Fruit fly (Drosophila melanogaster) whole organism, pupa: ENCODE results near the gene Rbcn-3B.
A peak's percentile ranks its signal among the peaks of the same experiment; 100 is the strongest.

Source experiments
- CG10348 ChIP-seq: fragments of 200-800 bp; sonication (Bioruptor generic); IDR thresholded peaks from 2 replicates; pipeline ENCODE4 v1.3.6; 2022; ENCODE audit warnings: missing biosample characterization, missing genetic modification characterization
- CG12605 ChIP-seq: fragments of 200-800 bp; sonication (Bioruptor generic); IDR thresholded peaks from 2 replicates; pipeline ENCODE4 v1.3.6; 2022; ENCODE audit warnings: missing biosample characterization, missing genetic modification characterization
- CG13204 ChIP-seq: fragments of 200-800 bp; sonication (Bioruptor generic); optimal IDR thresholded peaks from 2 replicates; lab custom pipeline; 2018; ENCODE audit warnings: missing biosample characterization, mild to moderate bottlenecking, missing genetic modification characterization, moderate library complexity
- CG14655 ChIP-seq: fragments of 200-800 bp; sonication (Bioruptor generic); optimal IDR thresholded peaks from 3 replicates; lab custom pipeline; 2017; ENCODE audit warnings: mild to moderate bottlenecking, missing biosample characterization, missing genetic modification reagents, missing genetic modification characterization
- CG15710 ChIP-seq: fragments of 200-800 bp; sonication (Bioruptor generic); optimal IDR thresholded peaks from 2 replicates; lab custom pipeline; 2018; ENCODE audit warnings: missing biosample characterization, mild to moderate bottlenecking, missing genetic modification characterization, moderate library complexity
- CG17806 ChIP-seq: fragments of 200-800 bp; sonication (Bioruptor generic); optimal IDR thresholded peaks from 2 replicates; lab custom pipeline; 2018; ENCODE audit warnings: missing biosample characterization, mild to moderate bottlenecking, missing genetic modification characterization, moderate library complexity
- CG32121 ChIP-seq: fragments of 200-800 bp; sonication (Bioruptor generic); IDR thresholded peaks from 2 replicates; pipeline ENCODE4 v1.3.6; 2022; ENCODE audit warnings: missing biosample characterization, missing genetic modification characterization
- CG34367 ChIP-seq: fragments of 200-800 bp; sonication (Bioruptor generic); optimal IDR thresholded peaks from 2 replicates; lab custom pipeline; 2018; ENCODE audit warnings: missing biosample characterization, mild to moderate bottlenecking, missing genetic modification characterization
- CG4496 ChIP-seq: fragments of 200-800 bp; sonication (Bioruptor generic); IDR thresholded peaks from 3 replicates; pipeline ENCODE4 v1.3.6; 2022; ENCODE audit warnings: missing biosample characterization, missing genetic modification characterization
- CG8159 ChIP-seq: fragments of 200-800 bp; sonication (Bioruptor generic); optimal IDR thresholded peaks from 3 replicates; lab custom pipeline; 2018; ENCODE audit warnings: missing biosample characterization, mild to moderate bottlenecking, missing genetic modification characterization, moderate library complexity
- CG8301 ChIP-seq: fragments of 200-800 bp; sonication (Bioruptor generic); optimal IDR thresholded peaks from 2 replicates; lab custom pipeline; 2018; ENCODE audit warnings: missing biosample characterization, mild to moderate bottlenecking, missing genetic modification characterization
- CG9948 ChIP-seq: fragments of 200-800 bp; sonication (Bioruptor generic); optimal IDR thresholded peaks from 2 replicates; lab custom pipeline; 2018; ENCODE audit warnings: missing biosample characterization, mild to moderate bottlenecking, missing genetic modification characterization, moderate library complexity
- D1 ChIP-seq: fragments of 200-800 bp; sonication (Bioruptor generic); optimal IDR thresholded peaks from 2 replicates; lab custom pipeline; 2018; ENCODE audit warnings: missing biosample characterization, mild to moderate bottlenecking, missing genetic modification characterization, moderate library complexity
- EcR ChIP-seq: fragments of 200-800 bp; sonication (Bioruptor generic); optimal IDR thresholded peaks from 3 replicates; lab custom pipeline; 2019; ENCODE audit warnings: missing biosample characterization, missing genetic modification characterization, mild to moderate bottlenecking, moderate library complexity, missing genetic modification reagents
- Ets98B ChIP-seq: fragments of 200-800 bp; sonication (Bioruptor generic); IDR thresholded peaks from 2 replicates; pipeline ENCODE4 v1.3.6; 2022; ENCODE audit warnings: missing biosample characterization, missing genetic modification characterization
- Pif1A ChIP-seq: fragments of 200-800 bp; sonication (Bioruptor generic); optimal IDR thresholded peaks from 3 replicates; lab custom pipeline; 2016; ENCODE audit warnings: missing biosample characterization, missing genetic modification characterization
- Pif1B ChIP-seq: fragments of 200-800 bp; sonication (Bioruptor generic); optimal IDR thresholded peaks from 3 replicates; lab custom pipeline; 2016; ENCODE audit warnings: missing biosample characterization, missing genetic modification characterization
- Snoo ChIP-seq: fragments of 200-800 bp; sonication (Bioruptor generic); optimal IDR thresholded peaks from 3 replicates; lab custom pipeline; 2017; ENCODE audit warnings: missing biosample characterization, mild to moderate bottlenecking, missing genetic modification characterization, inconsistent platforms
- fd96Ca ChIP-seq: fragments of 200-800 bp; sonication (Bioruptor generic); IDR thresholded peaks from 3 replicates; pipeline ENCODE4 v1.3.6; 2022; ENCODE audit warnings: missing biosample characterization, missing genetic modification characterization
- gl ChIP-seq: fragments of 200-800 bp; sonication (Bioruptor generic); optimal IDR thresholded peaks from 2 replicates; lab custom pipeline; 2018; ENCODE audit warnings: missing biosample characterization, mild to moderate bottlenecking, missing genetic modification characterization
- rn ChIP-seq: fragments of 200-800 bp; sonication (Bioruptor generic); IDR thresholded peaks from 2 replicates; pipeline ENCODE4 v1.3.6; 2022; ENCODE audit warnings: missing biosample characterization, missing genetic modification characterization

Rbcn-3B gene

dm6 chrX:1877107-1877736 lies 31.5 kb upstream of the Rbcn-3B start, which contains the start of the genes CG14817 and CG14805:
TSS of gene CG14817 (minus strand) at chrX:1877270.
TSS of gene CG14805 (plus strand) at chrX:1877317.
- TF ChIP-seq Pif1A (GFP tag; lab: Kevin White, UChicago) (no peak), Pif1B (no peak), fd96Ca (GFP tag; lab: Robert Waterston, UW) (no peak), CG4496 (peak; percentile 76), Ets98B (GFP tag; lab: Robert Waterston, UW) (peak; percentile 8; the same call in 1 of the 2 replicates), CG10348 (GFP tag; lab: Robert Waterston, UW) (no peak), gl (tag; lab: Kevin White, UChicago) (peak; percentile 54), D1 (tag; lab: Kevin White, UChicago) (no peak), CG32121 (GFP tag; lab: Robert Waterston, UW) (no peak), EcR (GFP tag; lab: Kevin White, UChicago) (peak; percentile 62), CG13204 (no peak), CG12605 (GFP tag; lab: Robert Waterston, UW) (no peak), CG8159 (tag; lab: Kevin White, UChicago) (no peak), CG8301 (tag; lab: Kevin White, UChicago) (no peak), CG14655 (GFP tag; lab: Kevin White, UChicago) (no peak), Snoo (tag; lab: Kevin White, UChicago) (peak; percentile 82), CG34367 (peak; percentile 58), rn (GFP tag; lab: Robert Waterston, UW) (no peak), CG9948 (tag; lab: Kevin White, UChicago) (no peak), CG15710 (tag; lab: Kevin White, UChicago) (peak; percentile 34), CG17806 (tag; lab: Kevin White, UChicago) (peak; percentile 4)
- TF ChIP-seq, all 21 proteins: peak for 8

- TF ChIP-seq CG8159 (tag; lab: Kevin White, UChicago) (peak; percentile 39), fd96Ca (GFP tag; lab: Robert Waterston, UW) (peak; percentile 71), Pif1B (no peak), D1 (tag; lab: Kevin White, UChicago) (no peak), CG8301 (tag; lab: Kevin White, UChicago) (peak; percentile 43), rn (GFP tag; lab: Robert Waterston, UW) (peak; percentile 38; the same call in 1 of the 2 replicates), CG9948 (tag; lab: Kevin White, UChicago) (peak; percentile 30), CG4496 (peak; percentile 44; the same call in 1 of the 3 replicates), CG34367 (peak; percentile 36), CG12605 (GFP tag; lab: Robert Waterston, UW) (0 out of 2 replicates have a peak, but pooled peaks have one; percentile 24), CG32121 (GFP tag; lab: Robert Waterston, UW) (no peak), EcR (GFP tag; lab: Kevin White, UChicago) (no peak), gl (tag; lab: Kevin White, UChicago) (no peak), CG17806 (tag; lab: Kevin White, UChicago) (peak; percentile 33), CG14655 (GFP tag; lab: Kevin White, UChicago) (no peak), CG10348 (GFP tag; lab: Robert Waterston, UW) (no peak), Ets98B (GFP tag; lab: Robert Waterston, UW) (peak; percentile 17; the same call in 1 of the 2 replicates), Pif1A (GFP tag; lab: Kevin White, UChicago) (no peak), CG13204 (no peak), Snoo (tag; lab: Kevin White, UChicago) (peak; percentile 49), CG15710 (tag; lab: Kevin White, UChicago) (peak; percentile 46)
Observed at dm6 chrX:1879606-1880110, 29.1 kb upstream of the Rbcn-3B start, which contains the start of gene CG14818. TSS of gene CG14818 (minus strand) at chrX:1879774.

dm6 chrX:1880139-1880556 lies 28.6 kb upstream of the Rbcn-3B start, which contains the start of gene Coa8:
TSS of gene Coa8 (plus strand) at chrX:1880282.
- TF ChIP-seq CG8301 (tag; lab: Kevin White, UChicago) (no peak), CG4496 (peak; percentile 67; the same call in 2 of the 3 replicates), Ets98B (GFP tag; lab: Robert Waterston, UW) (peak; percentile 35), fd96Ca (GFP tag; lab: Robert Waterston, UW) (peak; percentile 51; the same call in 2 of the 3 replicates), D1 (tag; lab: Kevin White, UChicago) (no peak), EcR (GFP tag; lab: Kevin White, UChicago) (no peak), CG13204 (no peak), CG17806 (tag; lab: Kevin White, UChicago) (no peak), Pif1B (no peak), CG10348 (GFP tag; lab: Robert Waterston, UW) (no peak), CG12605 (GFP tag; lab: Robert Waterston, UW) (0 out of 2 replicates have a peak, but pooled peaks have one; percentile 13), CG32121 (GFP tag; lab: Robert Waterston, UW) (no peak; the same call in 1 of the 2 replicates), CG8159 (tag; lab: Kevin White, UChicago) (peak; percentile 35), CG15710 (tag; lab: Kevin White, UChicago) (peak; percentile 35), gl (tag; lab: Kevin White, UChicago) (no peak), CG14655 (GFP tag; lab: Kevin White, UChicago) (no peak), Snoo (tag; lab: Kevin White, UChicago) (peak; percentile 12), CG34367 (peak; percentile 32), Pif1A (GFP tag; lab: Kevin White, UChicago) (no peak), rn (GFP tag; lab: Robert Waterston, UW) (no peak)
- TF ChIP-seq, all 21 proteins: peak for 8

dm6 chrX:1880779-1881178 lies 27.9 kb upstream of the Rbcn-3B start:
- no peak for TF ChIP-seq CG8301 (tag; lab: Kevin White, UChicago)
- no peak for TF ChIP-seq EcR (GFP tag; lab: Kevin White, UChicago)
- TF ChIP-seq Snoo (tag; lab: Kevin White, UChicago), result no peak
- no peak for TF ChIP-seq CG10348 (GFP tag; lab: Robert Waterston, UW)
- TF ChIP-seq CG4496, result no peak
- TF ChIP-seq fd96Ca (GFP tag; lab: Robert Waterston, UW), result no peak
- no peak for TF ChIP-seq CG15710 (tag; lab: Kevin White, UChicago)
- TF ChIP-seq rn (GFP tag; lab: Robert Waterston, UW), result no peak
- no peak for TF ChIP-seq CG8159 (tag; lab: Kevin White, UChicago)
- TF ChIP-seq Ets98B (GFP tag; lab: Robert Waterston, UW), result no peak
- no peak for TF ChIP-seq gl (tag; lab: Kevin White, UChicago)
- no peak for TF ChIP-seq Pif1B
- no peak for TF ChIP-seq D1 (tag; lab: Kevin White, UChicago)
- TF ChIP-seq CG34367, result no peak
- TF ChIP-seq CG17806 (tag; lab: Kevin White, UChicago), result no peak
- no peak for TF ChIP-seq CG12605 (GFP tag; lab: Robert Waterston, UW)
- TF ChIP-seq, all 21 proteins: peak for 0
